Fruit fly (Drosophila melanogaster) whole organism, embryonic: ENCODE measurements around the gene CG17027.

Experiments used
- Atf3 ChIP-seq: fragments of 200-800 bp; sonication (Bioruptor generic); optimal IDR thresholded peaks from 3 replicates; lab custom pipeline; 2016; ENCODE audit warnings: missing biosample characterization, missing genetic modification characterization
- CG12299 ChIP-seq: fragments of 200-800 bp; sonication (Bioruptor generic); optimal IDR thresholded peaks from 2 replicates; lab custom pipeline; 2018; ENCODE audit warnings: missing biosample characterization, mild to moderate bottlenecking, missing genetic modification characterization
- CG14965 ChIP-seq: fragments of 200-800 bp; sonication (Bioruptor generic); optimal IDR thresholded peaks from 2 replicates; lab custom pipeline; 2016; ENCODE audit warnings: missing biosample characterization, missing genetic modification characterization, borderline replicate concordance
- CG16813 ChIP-seq: fragments of 200-800 bp; sonication (Bioruptor generic); IDR thresholded peaks from 3 replicates; pipeline ENCODE4 v1.3.6; 2022; ENCODE audit warnings: missing biosample characterization, missing genetic modification characterization; ENCODE audit not compliant: partially characterized antibody
- CG17361 ChIP-seq: fragments of 200-800 bp; sonication (Bioruptor generic); IDR thresholded peaks from 3 replicates; pipeline ENCODE4 v1.3.6; 2022; ENCODE audit warnings: missing biosample characterization, missing genetic modification characterization
- CG17385 ChIP-seq: fragments of 200-800 bp; sonication (Bioruptor generic); optimal IDR thresholded peaks from 3 replicates; lab custom pipeline; 2018; ENCODE audit warnings: missing biosample characterization, mild to moderate bottlenecking, missing genetic modification characterization
- CG1792 ChIP-seq: fragments of 200-800 bp; sonication (Bioruptor generic); optimal IDR thresholded peaks from 2 replicates; lab custom pipeline; 2016; ENCODE audit warnings: missing biosample characterization, missing genetic modification characterization
- CG2712 ChIP-seq: fragments of 200-800 bp; optimal IDR thresholded peaks from 3 replicates; lab custom pipeline; 2019; ENCODE audit warnings: missing biosample characterization, mild to moderate bottlenecking, missing genetic modification characterization, moderate library complexity
- CG31441 ChIP-seq: fragments of 200-800 bp; sonication (Bioruptor generic); IDR thresholded peaks from 2 replicates; pipeline ENCODE4 v1.3.6; 2022; ENCODE audit warnings: missing biosample characterization, missing genetic modification characterization
- CG33557 ChIP-seq: fragments of 200-800 bp; sonication (Bioruptor generic); optimal IDR thresholded peaks from 2 replicates; lab custom pipeline; 2019; ENCODE audit warnings: missing biosample characterization, mild to moderate bottlenecking, missing genetic modification characterization, moderate library complexity
- CG34376 ChIP-seq: fragments of 200-800 bp; sonication (Bioruptor generic); optimal IDR thresholded peaks from 2 replicates; lab custom pipeline; 2018; ENCODE audit warnings: missing biosample characterization, mild to moderate bottlenecking, missing genetic modification characterization
- CG8281 ChIP-seq: fragments of 200-800 bp; sonication (Bioruptor generic); optimal IDR thresholded peaks from 2 replicates; lab custom pipeline; 2018; ENCODE audit warnings: missing biosample characterization, mild to moderate bottlenecking, missing genetic modification characterization, moderate library complexity
- Chrac-16 ChIP-seq: fragments of 200-800 bp; sonication (Bioruptor generic); optimal IDR thresholded peaks from 3 replicates; lab custom pipeline; 2016; ENCODE audit warnings: missing biosample characterization, missing genetic modification characterization
- D19B ChIP-seq: fragments of 200-800 bp; sonication (Bioruptor generic); optimal IDR thresholded peaks from 2 replicates; lab custom pipeline; 2017; ENCODE audit warnings: missing biosample characterization, mild to moderate bottlenecking, missing genetic modification characterization
- Doc2 ChIP-seq: fragments of 200-800 bp; sonication (Bioruptor generic); IDR thresholded peaks from 2 replicates; pipeline ENCODE4 v1.3.6; 2022; ENCODE audit warnings: missing biosample characterization, missing genetic modification characterization
- E2f1 ChIP-seq: fragments of 200-800 bp; sonication (Bioruptor generic); IDR thresholded peaks from 2 replicates; pipeline ENCODE4 v1.3.6; 2022; ENCODE audit warnings: missing biosample characterization, missing genetic modification characterization
- Fer3 ChIP-seq: fragments of 200-800 bp; sonication (Bioruptor generic); optimal IDR thresholded peaks from 2 replicates; lab custom pipeline; 2018; ENCODE audit warnings: missing biosample characterization, mild to moderate bottlenecking, missing genetic modification characterization, moderate library complexity
- Hmr ChIP-seq: fragments of 200-800 bp; sonication (Bioruptor generic); optimal IDR thresholded peaks from 3 replicates; lab custom pipeline; 2017; ENCODE audit warnings: mild to moderate bottlenecking, missing biosample characterization, missing genetic modification reagents, missing genetic modification characterization
- Opbp ChIP-seq: fragments of 200-800 bp; sonication (Bioruptor generic); IDR thresholded peaks from 3 replicates; pipeline ENCODE4 v1.3.6; 2022; ENCODE audit warnings: missing biosample characterization, missing genetic modification characterization; ENCODE audit not compliant: partially characterized antibody
- PHDP ChIP-seq: fragments of 200-800 bp; sonication (Bioruptor generic); optimal IDR thresholded peaks from 3 replicates; lab custom pipeline; 2018; ENCODE audit warnings: missing biosample characterization, mild to moderate bottlenecking, missing genetic modification characterization, moderate library complexity
- Scr ChIP-seq: fragments of 200-800 bp; sonication (Bioruptor generic); IDR thresholded peaks from 2 replicates; pipeline ENCODE4 v1.3.6; 2022; ENCODE audit warnings: missing biosample characterization, missing genetic modification characterization; ENCODE audit not compliant: partially characterized antibody
- Sox102F ChIP-seq: fragments of 200-800 bp; sonication (Bioruptor generic); optimal IDR thresholded peaks from 2 replicates; lab custom pipeline; 2018; ENCODE audit warnings: missing biosample characterization, mild to moderate bottlenecking, missing genetic modification characterization, moderate library complexity
- amos ChIP-seq: fragments of 200-800 bp; sonication (Bioruptor generic); IDR thresholded peaks from 2 replicates; pipeline ENCODE4 v1.3.6; 2022; ENCODE audit warnings: missing biosample characterization, missing genetic modification characterization; ENCODE audit not compliant: partially characterized antibody
- bab2 ChIP-seq: fragments of 200-800 bp; sonication (Bioruptor generic); optimal IDR thresholded peaks from 2 replicates; lab custom pipeline; 2016; ENCODE audit warnings: missing biosample characterization, missing genetic modification characterization
- chif ChIP-seq, 2 experiments: fragments of 200-800 bp; sonication (Bioruptor generic); optimal IDR thresholded peaks; 3 replicates each; lab custom pipeline; 2016; ENCODE audit warnings: missing biosample characterization in 2 of 2, missing genetic modification characterization in 2 of 2
- chinmo ChIP-seq: fragments of 200-800 bp; sonication (Bioruptor generic); IDR thresholded peaks from 4 replicates; pipeline ENCODE4 v1.3.6; 2022; ENCODE audit warnings: missing biosample characterization, missing genetic modification characterization; ENCODE audit not compliant: partially characterized antibody
- danr ChIP-seq: fragments of 200-800 bp; sonication (Bioruptor generic); IDR thresholded peaks from 2 replicates; pipeline ENCODE4 v1.3.6; 2022; ENCODE audit warnings: missing biosample characterization, missing genetic modification characterization
- dpn ChIP-seq, 2 experiments: fragments of 200-800 bp; sonication (Bioruptor generic); optimal IDR thresholded peaks; 3 replicates each; lab custom pipeline; 2016; ENCODE audit warnings: missing biosample characterization in 2 of 2, missing genetic modification characterization in 2 of 2
- fd3F ChIP-seq: fragments of 200-800 bp; sonication (Bioruptor generic); optimal IDR thresholded peaks from 2 replicates; lab custom pipeline; 2018; ENCODE audit warnings: missing biosample characterization, mild to moderate bottlenecking, missing genetic modification characterization, moderate library complexity
- fd64A ChIP-seq: fragments of 200-800 bp; sonication (Bioruptor generic); optimal IDR thresholded peaks from 3 replicates; lab custom pipeline; 2018; ENCODE audit warnings: missing biosample characterization, mild to moderate bottlenecking, missing genetic modification characterization
- fd96Cb ChIP-seq: fragments of 200-800 bp; sonication (Bioruptor generic); optimal IDR thresholded peaks from 2 replicates; lab custom pipeline; 2018; ENCODE audit warnings: missing biosample characterization, mild to moderate bottlenecking, missing genetic modification characterization, moderate library complexity
- gce ChIP-seq: fragments of 200-800 bp; sonication (Bioruptor generic); IDR thresholded peaks from 3 replicates; pipeline ENCODE4 v1.3.6; 2022; ENCODE audit warnings: missing biosample characterization, missing genetic modification characterization
- gcm2 ChIP-seq: fragments of 200-800 bp; sonication (Bioruptor generic); optimal IDR thresholded peaks from 2 replicates; lab custom pipeline; 2016; ENCODE audit warnings: missing biosample characterization, missing genetic modification characterization
- gem ChIP-seq: fragments of 200-800 bp; sonication (Bioruptor generic); optimal IDR thresholded peaks from 2 replicates; lab custom pipeline; 2019; ENCODE audit warnings: missing biosample characterization, mild to moderate bottlenecking, missing genetic modification characterization, moderate library complexity
- grau ChIP-seq: fragments of 200-800 bp; optimal IDR thresholded peaks from 3 replicates; lab custom pipeline; 2019; ENCODE audit warnings: missing biosample characterization, mild to moderate bottlenecking, missing genetic modification characterization, moderate library complexity
- hth ChIP-seq: fragments of >200 bp; optimal IDR thresholded peaks from 2 replicates; lab custom pipeline; 2017; ENCODE audit warnings: inconsistent platforms
- kah ChIP-seq: fragments of 200-800 bp; sonication (Bioruptor generic); optimal IDR thresholded peaks from 2 replicates; lab custom pipeline; 2018; ENCODE audit warnings: missing biosample characterization, mild to moderate bottlenecking, missing genetic modification characterization
- lab ChIP-seq: fragments of 200-800 bp; sonication (Bioruptor generic); optimal IDR thresholded peaks from 3 replicates; lab custom pipeline; 2017; ENCODE audit warnings: missing biosample characterization, missing genetic modification characterization, mild to moderate bottlenecking, moderate library complexity, missing genetic modification reagents
- lilli ChIP-seq: fragments of 200-800 bp; sonication (Bioruptor generic); optimal IDR thresholded peaks from 3 replicates; lab custom pipeline; 2016; ENCODE audit warnings: missing biosample characterization, missing genetic modification characterization
- pros ChIP-seq: fragments of 200-800 bp; sonication (Bioruptor generic); optimal IDR thresholded peaks from 3 replicates; lab custom pipeline; 2019; ENCODE audit warnings: missing biosample characterization, mild to moderate bottlenecking, missing genetic modification characterization, moderate library complexity
- pzg ChIP-seq: fragments of 200-800 bp; sonication (Bioruptor generic); optimal IDR thresholded peaks from 3 replicates; lab custom pipeline; 2018; ENCODE audit warnings: missing biosample characterization, mild to moderate bottlenecking, missing genetic modification characterization, moderate library complexity
- ro ChIP-seq: fragments of 200-800 bp; sonication (Bioruptor generic); IDR thresholded peaks from 2 replicates; pipeline ENCODE4 v1.3.6; 2022; ENCODE audit warnings: missing biosample characterization, missing genetic modification characterization
- salm ChIP-seq: fragments of 200-800 bp; sonication (Bioruptor generic); optimal IDR thresholded peaks from 2 replicates; lab custom pipeline; 2018; ENCODE audit warnings: missing biosample characterization, mild to moderate bottlenecking, missing genetic modification characterization
- scrt ChIP-seq: fragments of 200-800 bp; sonication (Bioruptor generic); optimal IDR thresholded peaks from 2 replicates; lab custom pipeline; 2018; ENCODE audit warnings: missing biosample characterization, mild to moderate bottlenecking, missing genetic modification characterization, moderate library complexity
- so ChIP-seq: fragments of 200-800 bp; sonication (Bioruptor generic); IDR thresholded peaks from 3 replicates; pipeline ENCODE4 v1.3.6; 2022; ENCODE audit warnings: missing biosample characterization, missing genetic modification characterization
- tap ChIP-seq: fragments of 200-800 bp; optimal IDR thresholded peaks from 3 replicates; lab custom pipeline; 2019; ENCODE audit warnings: missing biosample characterization, mild to moderate bottlenecking, missing genetic modification characterization, moderate library complexity
- tio ChIP-seq: fragments of 200-800 bp; sonication (Bioruptor generic); optimal IDR thresholded peaks from 2 replicates; lab custom pipeline; 2017; ENCODE audit warnings: missing biosample characterization, missing genetic modification characterization, inconsistent platforms
- trem ChIP-seq: fragments of 200-800 bp; optimal IDR thresholded peaks from 3 replicates; lab custom pipeline; 2019; ENCODE audit warnings: missing biosample characterization, mild to moderate bottlenecking, missing genetic modification characterization, moderate library complexity
- zen2 ChIP-seq: fragments of 200-800 bp; sonication (Bioruptor generic); IDR thresholded peaks from 3 replicates; pipeline ENCODE4 v1.3.6; 2022; ENCODE audit warnings: missing biosample characterization, missing genetic modification characterization; ENCODE audit not compliant: partially characterized antibody

CG17027 gene

dm6 chr3L:15999358-16000005 is 19.6 kb downstream of the CG17027 start (continued):
- TF ChIP-seq Chrac-16 (GFP tag; lab: Kevin White, UChicago) (no peak), fd3F (peak; percentile 41), lilli (GFP tag; lab: Kevin White, UChicago) (peak; percentile 5), Doc2 (no peak), Sox102F (GFP tag; lab: Kevin White, UChicago) (peak; percentile 39), CG17361 (GFP tag; lab: Robert Waterston, UW) (peak; percentile 44; the same call in 1 of the 3 replicates), CG12299 (tag; lab: Kevin White, UChicago) (no peak), Fer3 (peak; percentile 53), E2f1 (peak; percentile 55), fd96Cb (tag; lab: Kevin White, UChicago) (peak; percentile 6), danr (no peak), CG16813 (GFP tag; lab: Robert Waterston, UW) (no peak), gce (GFP tag; lab: Robert Waterston, UW) (no peak), ro (no peak), gcm2 (GFP tag; lab: Kevin White, UChicago) (no peak), CG2712 (tag; lab: Kevin White, UChicago) (peak; percentile 54), PHDP (tag; lab: Kevin White, UChicago) (peak; percentile 63), Hmr (GFP tag; lab: Kevin White, UChicago) (peak; percentile 50), D19B (GFP tag; lab: Kevin White, UChicago) (peak; percentile 18), kah (GFP tag; lab: Kevin White, UChicago) (no peak), hth (no peak), tio (peak; percentile 29), lab (GFP tag; lab: Kevin White, UChicago) (peak; percentile 80), CG34376 (GFP tag; lab: Kevin White, UChicago) (peak; percentile 83), Opbp (GFP tag; lab: Robert Waterston, UW) (no peak), pros (GFP tag; lab: Kevin White, UChicago) (peak; percentile 47), Scr (GFP tag; lab: Robert Waterston, UW) (no peak), so (GFP tag; lab: Robert Waterston, UW) (peak; percentile 61; the same call in 2 of the 3 replicates), CG31441 (GFP tag; lab: Robert Waterston, UW) (peak; percentile 25; the same call in 1 of the 2 replicates), zen2 (GFP tag; lab: Robert Waterston, UW) (no peak), fd64A (no peak), pzg (GFP tag; lab: Kevin White, UChicago) (no peak), Atf3 (GFP tag; lab: Kevin White, UChicago) (peak; percentile 14), grau (tag; lab: Kevin White, UChicago) (peak; percentile 79), dpn (GFP tag; optimal IDR thresholded peaks at IDR 0.05; lab: Kevin White, UChicago) (peak in 1 of 2 experiments; percentile 52), gem (tag; lab: Kevin White, UChicago) (peak; percentile 74), CG1792 (GFP tag; lab: Kevin White, UChicago) (no peak), salm (tag; lab: Kevin White, UChicago) (peak; percentile 25), chinmo (peak; percentile 85; the same call in 3 of the 4 replicates), CG33557 (GFP tag; lab: Kevin White, UChicago) (no peak), CG17385 (GFP tag; lab: Kevin White, UChicago) (peak; percentile 56), trem (peak; percentile 10), amos (no peak), CG8281 (peak; percentile 46), scrt (GFP tag; lab: Kevin White, UChicago) (peak; percentile 36), CG14965 (no peak), chif (GFP tag; optimal IDR thresholded peaks at IDR 0.05; lab: Kevin White, UChicago) (no peak), bab2 (GFP tag; lab: Kevin White, UChicago) (peak; percentile 50), tap (tag; lab: Kevin White, UChicago) (no peak)
